Worm (Caenorhabditis elegans) whole organism, early embryonic: ENCODE results near the gene mrpl-4.

ENCODE experiments used
- B0310.2 ChIP-seq: sonication (generic microtip); optimal IDR thresholded peaks from 2 replicates; lab custom pipeline; 2016; ENCODE audit warnings: mild to moderate bottlenecking, missing genetic modification characterization, missing compliant biosample characterization
- F13C5.2 ChIP-seq: sonication (generic microtip); optimal IDR thresholded peaks from 2 replicates; lab custom pipeline; 2017; ENCODE audit warnings: mild to moderate bottlenecking, missing genetic modification characterization, inconsistent platforms, missing compliant biosample characterization
- aly-1 ChIP-seq: sonication (generic microtip); optimal IDR thresholded peaks from 2 replicates; lab custom pipeline; 2016; ENCODE audit warnings: missing genetic modification characterization, missing compliant biosample characterization
- ama-1 ChIP-seq: fragments of 150-350 bp; optimal IDR thresholded peaks from 2 replicates; lab custom pipeline; 2014
- ceh-13 ChIP-seq: fragments of 200-800 bp; sonication (Bioruptor generic); optimal IDR thresholded peaks from 2 replicates; lab custom pipeline; 2018; ENCODE audit warnings: mild to moderate bottlenecking, missing genetic modification characterization, missing compliant biosample characterization
- ceh-36 ChIP-seq: sonication (generic microtip); optimal IDR thresholded peaks from 2 replicates; lab custom pipeline; 2016; ENCODE audit warnings: missing genetic modification characterization, inconsistent platforms, missing compliant biosample characterization
- ets-7 ChIP-seq: sonication (generic microtip); optimal IDR thresholded peaks from 2 replicates; lab custom pipeline; 2016; ENCODE audit warnings: missing genotype, missing genetic modification characterization, missing compliant biosample characterization
- flt-1 ChIP-seq: fragments of 200-800 bp; sonication (Bioruptor generic); IDR thresholded peaks from 2 replicates; pipeline ENCODE4 v1.3.6; 2022; ENCODE audit warnings: missing genetic modification characterization, missing compliant biosample characterization
- hmbx-1 ChIP-seq: sonication (generic microtip); optimal IDR thresholded peaks from 2 replicates; lab custom pipeline; 2016; ENCODE audit warnings: mild to moderate bottlenecking, missing genetic modification characterization, missing compliant biosample characterization
- hmg-4 ChIP-seq: fragments of 200-800 bp; sonication (Bioruptor generic); optimal IDR thresholded peaks from 2 replicates; lab custom pipeline; 2018; ENCODE audit warnings: mild to moderate bottlenecking, missing genetic modification characterization, missing compliant biosample characterization
- hnd-1 ChIP-seq: sonication (generic microtip); optimal IDR thresholded peaks from 2 replicates; lab custom pipeline; 2016; ENCODE audit warnings: missing genetic modification characterization, missing compliant biosample characterization
- pes-1 ChIP-seq: fragments of 200-800 bp; sonication (Bioruptor generic); IDR thresholded peaks from 2 replicates; pipeline ENCODE4 v1.3.6; 2022; ENCODE audit warnings: missing genetic modification reagents, missing genetic modification characterization, missing compliant biosample characterization
- scrt-1 ChIP-seq: fragments of 200-800 bp; sonication (Bioruptor generic); IDR thresholded peaks from 2 replicates; pipeline ENCODE4 v1.3.6; 2022; ENCODE audit warnings: missing genetic modification characterization, missing compliant biosample characterization
- sea-1 ChIP-seq: fragments of 200-800 bp; sonication (Bioruptor generic); conservative IDR thresholded peaks from 2 replicates; pipeline ENCODE4 v1.3.6; 2022; ENCODE audit warnings: missing genetic modification characterization, missing compliant biosample characterization
- tbx-11 ChIP-seq: fragments of 200-800 bp; sonication (Bioruptor generic); IDR thresholded peaks from 2 replicates; pipeline ENCODE4 v1.3.6; 2022; ENCODE audit warnings: missing genetic modification characterization, missing compliant biosample characterization
- tbx-37 ChIP-seq: fragments of 200-800 bp; sonication (Bioruptor generic); conservative IDR thresholded peaks from 2 replicates; pipeline ENCODE4 v1.3.6; 2022; ENCODE audit warnings: missing genetic modification reagents, missing genetic modification characterization, missing compliant biosample characterization
- tra-4 ChIP-seq: sonication (generic microtip); optimal IDR thresholded peaks from 2 replicates; lab custom pipeline; 2017; ENCODE audit warnings: missing genetic modification characterization, missing compliant biosample characterization

Gene mrpl-4

DNA sequence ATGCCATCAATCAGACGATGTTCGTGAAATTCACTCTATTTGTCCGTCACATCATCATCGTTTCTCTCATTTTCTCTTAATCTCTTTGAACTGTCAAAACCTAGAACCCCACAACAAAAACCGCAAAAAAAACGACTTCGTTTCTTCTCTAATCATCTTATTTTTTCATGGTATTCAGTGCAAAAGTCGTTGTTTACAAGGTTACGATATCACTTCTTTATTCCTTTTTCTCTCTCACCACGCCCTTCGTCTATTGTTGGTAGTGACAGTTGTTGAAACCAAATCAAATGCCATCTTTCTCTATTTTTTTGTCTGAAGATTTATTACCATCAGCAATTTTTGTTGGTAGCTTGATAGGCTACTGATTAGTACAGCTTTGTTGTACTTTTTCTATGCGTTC, 17.8 kb upstream of the mrpl-4 start:
- no peak for TF ChIP-seq pes-1 (GFP tag; lab: Robert Waterston, UW)
- no peak for TF ChIP-seq ets-7 (tag; lab: Kevin White, UChicago)
- TF ChIP-seq ceh-13 (GFP tag; lab: Kevin White, UChicago): no peak
- TF ChIP-seq F13C5.2 (tag; lab: Kevin White, UChicago): no peak
- no peak for TF ChIP-seq sea-1
- TF ChIP-seq hmg-4 (GFP tag; lab: Kevin White, UChicago): no peak
- TF ChIP-seq tbx-11: no peak

- TF ChIP-seq pes-1 (GFP tag; lab: Robert Waterston, UW): no peak
- no peak for TF ChIP-seq flt-1 (GFP tag; lab: Robert Waterston, UW)
- TF ChIP-seq sea-1: no peak
- no peak for TF ChIP-seq ama-1 (lab: Kevin White, UChicago)
- no peak for TF ChIP-seq ceh-13 (GFP tag; lab: Kevin White, UChicago)
- TF ChIP-seq aly-1 (tag; lab: Kevin White, UChicago): no peak
- TF ChIP-seq tbx-11: no peak
- TF ChIP-seq scrt-1 (GFP tag; lab: Robert Waterston, UW): no peak
Measured at ce11 chrV:8450690-8451089, 16.4 kb upstream of the mrpl-4 start.

DNA sequence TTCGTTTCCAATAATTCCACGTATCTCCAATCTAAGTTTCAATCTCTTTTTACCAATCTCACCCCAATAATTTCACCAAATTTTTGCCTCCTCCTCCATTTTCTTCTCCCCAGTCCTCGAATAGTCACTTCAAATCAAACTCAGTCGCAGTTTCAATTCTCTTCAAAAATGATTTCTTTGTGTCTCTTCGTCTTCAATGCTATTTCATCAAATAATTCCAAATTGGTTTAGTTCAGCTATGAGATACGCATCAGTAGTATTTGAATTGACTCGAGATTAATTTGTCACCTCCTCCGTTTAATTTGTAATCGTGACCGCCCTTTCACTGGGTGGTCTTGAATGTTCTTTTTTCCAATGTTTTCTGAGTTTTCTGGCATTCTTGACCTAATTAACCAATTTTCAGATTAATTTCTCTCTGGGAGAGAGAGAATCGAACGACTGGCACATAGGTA, 12.0 kb upstream of the mrpl-4 start, which contains the start of gene T23B12.11:
TSS of gene T23B12.11 (plus strand) at position 402 of the 452 bp plus-strand sequence.
- no peak for TF ChIP-seq ceh-36 (tag; lab: Kevin White, UChicago)
- no peak for TF ChIP-seq flt-1 (GFP tag; lab: Robert Waterston, UW)
- no peak for TF ChIP-seq aly-1 (tag; lab: Kevin White, UChicago)
- TF ChIP-seq pes-1 (GFP tag; lab: Robert Waterston, UW): no peak

- TF ChIP-seq sea-1: no peak
- no peak for TF ChIP-seq B0310.2
- TF ChIP-seq tra-4 (tag; lab: Kevin White, UChicago): no peak
- no peak for TF ChIP-seq tbx-37 (GFP tag; lab: Robert Waterston, UW)
- TF ChIP-seq ets-7 (tag; lab: Kevin White, UChicago): no peak
- no peak for TF ChIP-seq hmbx-1 (tag; lab: Kevin White, UChicago)
- TF ChIP-seq aly-1 (tag; lab: Kevin White, UChicago): no peak
- no peak for TF ChIP-seq ceh-36 (tag; lab: Kevin White, UChicago)
- no peak for TF ChIP-seq hnd-1 (tag; lab: Kevin White, UChicago)
- TF ChIP-seq ama-1 (lab: Kevin White, UChicago): no peak
- TF ChIP-seq ceh-13 (GFP tag; lab: Kevin White, UChicago): no peak
- no peak for TF ChIP-seq scrt-1 (GFP tag; lab: Robert Waterston, UW)
- no peak for TF ChIP-seq tbx-11
- no peak for TF ChIP-seq flt-1 (GFP tag; lab: Robert Waterston, UW)
- TF ChIP-seq pes-1 (GFP tag; lab: Robert Waterston, UW): no peak
- no peak for TF ChIP-seq hmg-4 (GFP tag; lab: Kevin White, UChicago)
- no peak for TF ChIP-seq F13C5.2 (tag; lab: Kevin White, UChicago)
Measured at ce11 chrV:8460306-8460705, 6.8 kb upstream of the mrpl-4 start, which contains the start of gene T23B12.6. Gene T23B12.6, minus strand, starts transcription at chrV:8460419.

DNA sequence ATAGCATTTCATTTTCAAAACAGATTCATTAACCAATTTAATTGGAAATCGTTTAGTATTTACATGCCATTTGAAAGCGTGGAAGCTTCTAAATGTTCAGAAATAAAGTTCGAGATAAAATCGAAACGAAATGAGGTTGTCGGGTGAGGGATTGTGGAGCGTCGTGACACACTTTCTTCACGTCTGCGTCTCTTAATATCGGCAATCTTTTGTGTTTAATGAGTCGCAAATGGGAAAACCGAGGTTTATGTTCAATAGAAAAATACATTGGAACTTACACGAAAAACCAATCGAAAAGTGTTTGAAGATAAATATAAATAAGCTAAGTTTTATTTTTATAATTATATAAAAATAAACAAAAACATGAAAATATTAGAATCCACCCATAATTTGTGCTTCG, 6.3 kb upstream of the mrpl-4 start:
- TF ChIP-seq tra-4 (tag; lab: Kevin White, UChicago): no peak
- no peak for TF ChIP-seq tbx-11
- TF ChIP-seq ceh-13 (GFP tag; lab: Kevin White, UChicago): no peak
- no peak for TF ChIP-seq ets-7 (tag; lab: Kevin White, UChicago)
- TF ChIP-seq hnd-1 (tag; lab: Kevin White, UChicago): no peak
- TF ChIP-seq B0310.2: no peak
- no peak for TF ChIP-seq hmg-4 (GFP tag; lab: Kevin White, UChicago)
- TF ChIP-seq F13C5.2 (tag; lab: Kevin White, UChicago): no peak
- no peak for TF ChIP-seq ama-1 (lab: Kevin White, UChicago)
- no peak for TF ChIP-seq hmbx-1 (tag; lab: Kevin White, UChicago)
- no peak for TF ChIP-seq pes-1 (GFP tag; lab: Robert Waterston, UW)
- no peak for TF ChIP-seq ceh-36 (tag; lab: Kevin White, UChicago)
- TF ChIP-seq aly-1 (tag; lab: Kevin White, UChicago): no peak
- no peak for TF ChIP-seq sea-1
- TF ChIP-seq flt-1 (GFP tag; lab: Robert Waterston, UW): no peak
- TF ChIP-seq tbx-37 (GFP tag; lab: Robert Waterston, UW): no peak
- TF ChIP-seq scrt-1 (GFP tag; lab: Robert Waterston, UW): no peak

ce11 chrV:8462074-8462473, 5.0 kb upstream of the mrpl-4 start, which contains the start of the genes dnj-22 and natc-1:
Gene dnj-22, minus strand, starts transcription at chrV:8462120.
Gene natc-1, plus strand, starts transcription at chrV:8462359.
- TF ChIP-seq tbx-11: no peak
- no peak for TF ChIP-seq hnd-1 (tag; lab: Kevin White, UChicago)
- peak; percentile 36 for TF ChIP-seq F13C5.2 (tag; lab: Kevin White, UChicago)

DNA sequence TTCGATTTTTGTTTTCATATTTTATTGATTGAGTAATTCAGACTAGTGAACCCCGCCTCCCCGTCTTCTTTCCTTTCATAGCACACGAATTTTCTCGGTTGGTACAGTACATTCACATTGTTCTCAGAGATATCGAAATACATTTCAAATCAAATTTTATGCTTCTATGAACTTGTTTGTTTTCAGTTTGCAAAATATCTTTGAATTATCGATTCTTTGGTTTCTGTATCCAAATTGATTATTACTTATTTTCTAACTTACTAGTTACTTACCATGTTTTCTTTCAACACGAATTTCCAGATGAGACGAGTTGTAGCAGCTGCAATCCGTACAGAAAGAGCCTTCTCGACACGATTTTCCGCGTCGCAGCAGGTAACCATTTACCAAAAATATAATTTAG, 1.7 kb upstream of the mrpl-4 start, which contains the start of gene mrps-2:
TSS of gene mrps-2 (plus strand) at position 301 of the 400 bp plus-strand sequence.
- TF ChIP-seq sea-1 (no peak), ceh-13 (GFP tag; lab: Kevin White, UChicago) (no peak), ceh-36 (tag; lab: Kevin White, UChicago) (no peak), B0310.2 (no peak), ama-1 (lab: Kevin White, UChicago) (no peak), aly-1 (tag; lab: Kevin White, UChicago) (no peak), hnd-1 (tag; lab: Kevin White, UChicago) (no peak), scrt-1 (GFP tag; lab: Robert Waterston, UW) (no peak), flt-1 (GFP tag; lab: Robert Waterston, UW) (no peak), hmbx-1 (tag; lab: Kevin White, UChicago) (no peak), hmg-4 (GFP tag; lab: Kevin White, UChicago) (no peak), tbx-11 (no peak), F13C5.2 (tag; lab: Kevin White, UChicago) (no peak), tbx-37 (GFP tag; lab: Robert Waterston, UW) (no peak)
